Fruit fly (Drosophila melanogaster) whole organism, wandering third instar larva: ENCODE results near the gene Cdc42.

Experiments
- Abd-B ChIP-seq: fragments of >200 bp; optimal IDR thresholded peaks from 2 replicates; lab custom pipeline; 2017; ENCODE audit warnings: missing biosample characterization, missing genetic modification characterization
- CG9705 ChIP-seq: fragments of 200-800 bp; sonication (Bioruptor generic); optimal IDR thresholded peaks from 2 replicates; lab custom pipeline; 2018; ENCODE audit warnings: missing biosample characterization, mild to moderate bottlenecking, missing genetic modification characterization
- CrebA ChIP-seq: fragments of 200-800 bp; sonication (Bioruptor generic); optimal IDR thresholded peaks from 2 replicates; lab custom pipeline; 2016; ENCODE audit warnings: missing biosample characterization, mild to moderate bottlenecking, missing genetic modification characterization, borderline replicate concordance
- Dfd ChIP-seq: fragments of >200 bp; optimal IDR thresholded peaks from 2 replicates; lab custom pipeline; 2017; ENCODE audit warnings: missing biosample characterization, missing genetic modification characterization
- Dif ChIP-seq: fragments of 200-275, 200-300 bp; sonication (Bioruptor generic); optimal IDR thresholded peaks from 2 replicates; lab custom pipeline; 2018; ENCODE audit warnings: missing biosample characterization, missing genetic modification characterization; ENCODE audit not compliant: partially characterized antibody
- Hr78 ChIP-seq: fragments of >200 bp; optimal IDR thresholded peaks from 2 replicates; lab custom pipeline; 2017; ENCODE audit warnings: missing biosample characterization, missing genetic modification characterization
- Hr83 ChIP-seq: fragments of 200-300 bp; sonication (Bioruptor generic); optimal IDR thresholded peaks from 2 replicates; lab custom pipeline; 2016; ENCODE audit warnings: missing biosample characterization, mild to moderate bottlenecking, missing genetic modification characterization, moderate library complexity; ENCODE audit not compliant: poor library complexity, severe bottlenecking
- Sp1 ChIP-seq: fragments of 200-800 bp; sonication (Bioruptor generic); optimal IDR thresholded peaks from 3 replicates; lab custom pipeline; 2019; ENCODE audit warnings: missing biosample characterization, mild to moderate bottlenecking, missing genetic modification characterization, moderate library complexity
- dl ChIP-seq, 2 experiments: fragments of 175-275, 200-275 bp in 1 of 2; fragments of 200-275 bp in 1 of 2; sonication (Bioruptor generic); optimal IDR thresholded peaks; lab custom pipeline; 2018; ENCODE audit warnings: mild to moderate bottlenecking in 2 of 2, missing biosample characterization in 2 of 2, missing genetic modification characterization in 2 of 2, moderate library complexity in 2 of 2; ENCODE audit not compliant: partially characterized antibody in 2 of 2, insufficient read depth in 1 of 2
- dsf ChIP-seq: sonication (Bioruptor generic); optimal IDR thresholded peaks from 2 replicates; lab custom pipeline; 2016; ENCODE audit warnings: missing biosample characterization, missing genetic modification characterization, borderline replicate concordance
- ey ChIP-seq: fragments of 200-800 bp; sonication (Bioruptor generic); optimal IDR thresholded peaks from 2 replicates; lab custom pipeline; 2016; ENCODE audit warnings: missing biosample characterization, missing genetic modification characterization
- foxo ChIP-seq, 2 experiments: fragments of 200-800 bp; sonication (Bioruptor generic); optimal IDR thresholded peaks; 2 replicates in 1 of 2; 3 replicates in 1 of 2; lab custom pipeline; 2016 to 2017; ENCODE audit warnings: missing biosample characterization in 2 of 2, missing genetic modification characterization in 2 of 2
- fru ChIP-seq: fragments of 200-800 bp; sonication (Bioruptor generic); optimal IDR thresholded peaks from 3 replicates; lab custom pipeline; 2016; ENCODE audit warnings: missing biosample characterization, mild to moderate bottlenecking, missing genetic modification characterization
- h ChIP-seq: fragments of 200-800 bp; sonication (Bioruptor generic); optimal IDR thresholded peaks from 3 replicates; lab custom pipeline; 2016; ENCODE audit warnings: missing biosample characterization, mild to moderate bottlenecking, missing genetic modification characterization
- jim ChIP-seq: fragments of 175-275, 200-325 bp; sonication (Bioruptor generic); optimal IDR thresholded peaks from 2 replicates; lab custom pipeline; 2016; ENCODE audit warnings: missing biosample characterization, mild to moderate bottlenecking, missing genetic modification characterization
- pan ChIP-seq: fragments of >200 bp; optimal IDR thresholded peaks from 2 replicates; lab custom pipeline; 2017
- psq ChIP-seq: fragments of 200-800 bp; sonication (Bioruptor generic); optimal IDR thresholded peaks from 3 replicates; lab custom pipeline; 2017; ENCODE audit warnings: missing biosample characterization, mild to moderate bottlenecking, missing genetic modification characterization, moderate library complexity
- sage ChIP-seq: fragments of 200-800 bp; sonication (Bioruptor generic); optimal IDR thresholded peaks from 2 replicates; lab custom pipeline; 2016; ENCODE audit warnings: missing biosample characterization, mild to moderate bottlenecking, missing genetic modification characterization
- sv ChIP-seq: fragments of 200-800 bp; sonication (Bioruptor generic); optimal IDR thresholded peaks from 3 replicates; lab custom pipeline; 2016; ENCODE audit warnings: missing biosample characterization, missing genetic modification characterization
- woc ChIP-seq: sonication (Bioruptor generic); optimal IDR thresholded peaks from 2 replicates; lab custom pipeline; 2016; ENCODE audit warnings: missing biosample characterization, mild to moderate bottlenecking, missing genetic modification characterization

The Cdc42 gene

DNA sequence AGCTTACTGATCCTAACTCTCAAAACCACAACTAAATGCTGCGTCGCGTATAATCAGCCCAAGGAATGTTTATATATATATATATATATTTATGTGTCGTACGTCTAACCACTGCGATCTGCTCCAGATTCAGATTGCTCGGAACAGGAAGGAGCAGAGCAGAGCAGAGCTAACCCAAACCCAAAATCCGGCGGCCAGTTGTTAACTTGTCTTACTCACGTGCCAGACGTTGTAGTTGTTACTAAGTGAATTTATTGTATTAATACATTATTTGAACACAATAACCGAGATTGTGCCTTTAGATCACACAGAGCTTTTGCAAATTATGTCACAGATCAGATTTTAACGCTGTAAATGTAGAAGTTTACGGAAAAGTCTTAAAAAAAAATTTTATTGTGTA, 51.1 kb downstream of the Cdc42 start, which contains the start of gene Alr:
Alr (plus strand) TSS at position 301 of the 400 bp plus-strand sequence.
- TF ChIP-seq sv (GFP tag; lab: Kevin White, UChicago): no peak
- TF ChIP-seq h: no peak
- no peak for TF ChIP-seq psq
- TF ChIP-seq fru (GFP tag; lab: Kevin White, UChicago): no peak
- TF ChIP-seq Abd-B (GFP tag; lab: Kevin White, UChicago): no peak
- no peak for TF ChIP-seq Sp1 (GFP tag; lab: Kevin White, UChicago)
- TF ChIP-seq jim (GFP tag; lab: Kevin White, UChicago): no peak
- TF ChIP-seq pan (lab: Kevin White, UChicago): no peak
- no peak for TF ChIP-seq Dif (GFP tag; lab: Kevin White, UChicago)
- no peak for TF ChIP-seq Hr78 (GFP tag; lab: Kevin White, UChicago)
- TF ChIP-seq CrebA (GFP tag; lab: Kevin White, UChicago): no peak
- TF ChIP-seq foxo (GFP tag; optimal IDR thresholded peaks at IDR 0.05; lab: Kevin White, UChicago): no peak
- TF ChIP-seq ey (GFP tag; lab: Kevin White, UChicago): no peak
- TF ChIP-seq dsf: no peak
- TF ChIP-seq CG9705: no peak
- TF ChIP-seq Dfd (GFP tag; lab: Kevin White, UChicago): no peak
- TF ChIP-seq dl (GFP tag; optimal IDR thresholded peaks at IDR 0.05; lab: Kevin White, UChicago; ENCODE audit: insufficient read depth in 1 of 2, partially characterized antibody in 2 of 2): no peak
- no peak for TF ChIP-seq sage (GFP tag; lab: Kevin White, UChicago)
- no peak for TF ChIP-seq woc (GFP tag; lab: Kevin White, UChicago)
- no peak for TF ChIP-seq Hr83 (GFP tag; lab: Kevin White, UChicago)

- TF ChIP-seq dl (GFP tag; optimal IDR thresholded peaks at IDR 0.05; lab: Kevin White, UChicago; ENCODE audit: insufficient read depth in 1 of 2, partially characterized antibody in 2 of 2) (no peak), foxo (GFP tag; optimal IDR thresholded peaks at IDR 0.05; lab: Kevin White, UChicago) (peak in 1 of 2 experiments; percentile 31)
Measured at dm6 chrX:19748565-19748964, 51.7 kb downstream of the Cdc42 start.
